Worm (Caenorhabditis elegans): ENCODE measurements around the gene gcs-1.
A peak's percentile ranks its signal among the peaks of the same experiment; 100 is the strongest.

DNA sequence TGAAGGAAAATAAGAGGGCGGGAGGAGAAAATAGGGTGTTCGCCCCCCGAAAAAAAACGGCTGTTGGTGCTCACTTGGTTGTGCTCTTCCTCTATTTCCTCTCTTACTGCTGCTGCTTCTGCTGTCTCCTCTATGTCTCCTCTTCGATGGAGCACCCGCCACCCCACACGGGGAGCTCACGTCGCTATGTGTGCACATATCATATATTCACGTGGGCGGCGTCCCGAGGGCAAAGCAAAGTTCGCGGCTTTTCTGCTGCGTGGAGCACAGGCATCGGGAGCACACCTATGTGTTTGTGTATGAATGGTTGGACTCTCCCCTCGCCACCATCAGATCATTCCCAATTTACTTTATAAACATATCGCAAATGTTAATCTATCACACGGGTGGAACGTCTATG, 24.8 kb downstream of the gcs-1 start:
- TF ChIP-seq nhr-11 (tag; optimal IDR thresholded peaks at IDR 0.05): peak; percentile 5
- TF ChIP-seq lin-15B (tag; optimal IDR thresholded peaks at IDR 0.05): no peak
- no peak for TF ChIP-seq nhr-42 (GFP tag; IDR thresholded peaks at IDR 0.05)

All from whole organism, L4 larva.